Worm (Caenorhabditis elegans) whole organism, late embryonic: ENCODE data around the gene C15C8.7.

Source experiments
- ahr-1 ChIP-seq: sonication (generic microtip); optimal IDR thresholded peaks from 2 replicates; lab custom pipeline; 2016; ENCODE audit warnings: missing genetic modification characterization, missing compliant biosample characterization
- ceh-45 ChIP-seq: fragments of 200-800 bp; sonication (Bioruptor generic); IDR thresholded peaks from 2 replicates; pipeline ENCODE4 v1.3.6; 2022; ENCODE audit warnings: missing genetic modification reagents, missing genetic modification characterization, missing compliant biosample characterization
- ets-4 ChIP-seq: sonication (generic microtip); optimal IDR thresholded peaks from 2 replicates; lab custom pipeline; 2016; ENCODE audit warnings: missing genetic modification characterization, missing compliant biosample characterization
- hlh-6 ChIP-seq: sonication (generic microtip); optimal IDR thresholded peaks from 2 replicates; lab custom pipeline; 2016; ENCODE audit warnings: missing genotype, missing genetic modification characterization, missing compliant biosample characterization
- syd-9 ChIP-seq: sonication (generic microtip); optimal IDR thresholded peaks from 2 replicates; lab custom pipeline; 2016; ENCODE audit warnings: mild to moderate bottlenecking, missing genetic modification characterization, moderate library complexity, missing compliant biosample characterization
- zip-5 ChIP-seq: sonication (generic microtip); optimal IDR thresholded peaks from 2 replicates; lab custom pipeline; 2016; ENCODE audit warnings: missing genetic modification characterization, missing compliant biosample characterization

The C15C8.7 gene

ce11 chrV:12695968-12696367, 48.9 kb downstream of the C15C8.7 start, which contains the start of gene K10C8.4:
Gene K10C8.4, plus strand, starts transcription at chrV:12696268.
- TF ChIP-seq syd-9 (tag; lab: Kevin White, UChicago), result no peak
- no peak for TF ChIP-seq hlh-6 (tag; lab: Kevin White, UChicago)
- TF ChIP-seq, all 69 proteins: peak for 0

ce11 chrV:12695155-12695554, 49.7 kb downstream of the C15C8.7 start, which contains the start of gene parn-1:
Gene parn-1, minus strand, starts transcription at chrV:12695255.
- no peak for TF ChIP-seq ahr-1 (tag; lab: Kevin White, UChicago)
- no peak for TF ChIP-seq ceh-45 (GFP tag; lab: Robert Waterston, UW)
- no peak for TF ChIP-seq ets-4 (tag; lab: Kevin White, UChicago)
- TF ChIP-seq zip-5 (tag; lab: Kevin White, UChicago), result no peak
